Worm (Caenorhabditis elegans): Measurements from ENCODE around the gene R10E4.6.

ce11 chrIII:4293108-4293507 is at the start of gene R10E4.6:
- TF ChIP-seq flt-1 (GFP tag; IDR thresholded peaks at IDR 0.05) (no peak), ama-1 (optimal IDR thresholded peaks at IDR 0.05) (no peak), hmg-4 (GFP tag; optimal IDR thresholded peaks at IDR 0.05) (no peak), tbx-11 (GFP tag; IDR thresholded peaks at IDR 0.05) (no peak), hnd-1 (tag; optimal IDR thresholded peaks at IDR 0.05) (no peak), sea-1 (GFP tag; conservative IDR thresholded peaks at IDR 0.05) (no peak), tbx-37 (GFP tag; conservative IDR thresholded peaks at IDR 0.05) (no peak), ceh-36 (tag; optimal IDR thresholded peaks at IDR 0.05) (no peak)
